Worm (Caenorhabditis elegans): ENCODE data around the gene ZC239.21.

The ZC239.21 gene

DNA sequence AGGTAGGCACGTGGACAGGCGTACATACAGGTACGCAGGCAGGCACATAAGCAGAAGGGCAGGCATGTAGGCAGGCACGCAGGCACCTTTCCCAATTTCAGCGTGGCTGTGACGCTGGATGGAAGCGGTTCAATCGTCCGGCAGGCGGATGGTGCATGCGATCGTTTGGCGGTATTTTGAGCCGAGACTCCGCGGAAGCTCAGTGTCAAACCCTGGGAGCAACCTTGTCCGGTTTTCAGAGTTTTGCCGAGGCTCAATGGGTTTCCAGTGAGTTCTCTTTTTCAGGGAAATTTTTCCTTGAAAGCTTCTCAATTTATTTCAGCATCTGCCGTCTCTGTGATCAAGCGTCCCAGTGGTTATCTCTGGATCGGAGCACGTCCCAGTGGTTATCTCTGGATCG, 43.5 kb downstream of the ZC239.21 start:
- no peak for TF ChIP-seq mdl-1 (tag; optimal IDR thresholded peaks at IDR 0.05)
- no peak for TF ChIP-seq ztf-4 (tag; optimal IDR thresholded peaks at IDR 0.05)
- TF ChIP-seq unc-55 (GFP tag; optimal IDR thresholded peaks at IDR 0.05) = no peak
- no peak for TF ChIP-seq crh-2 (tag; optimal IDR thresholded peaks at IDR 0.05)
- TF ChIP-seq mbf-1 (tag; optimal IDR thresholded peaks at IDR 0.05) = no peak
- TF ChIP-seq ZK546.5 (tag; optimal IDR thresholded peaks at IDR 0.05) = no peak
- TF ChIP-seq nhr-23 (tag; optimal IDR thresholded peaks at IDR 0.05) = no peak
- no peak for TF ChIP-seq sem-4 (tag; optimal IDR thresholded peaks at IDR 0.05)
- TF ChIP-seq unc-39 (tag; optimal IDR thresholded peaks at IDR 0.05) = no peak
- no peak for TF ChIP-seq lin-13 (GFP tag; optimal IDR thresholded peaks at IDR 0.05)
- TF ChIP-seq nhr-6 (tag; optimal IDR thresholded peaks at IDR 0.05) = no peak
- no peak for TF ChIP-seq gmeb-1 (tag; optimal IDR thresholded peaks at IDR 0.05)
- no peak for TF ChIP-seq R02D3.7 (tag; optimal IDR thresholded peaks at IDR 0.05)
- no peak for TF ChIP-seq nhr-129 (tag; optimal IDR thresholded peaks at IDR 0.05)
- no peak for TF ChIP-seq zag-1 (tag; optimal IDR thresholded peaks at IDR 0.05)
- TF ChIP-seq nhr-12 (tag; optimal IDR thresholded peaks at IDR 0.05) = no peak
- no peak for TF ChIP-seq unc-62 (GFP tag; optimal IDR thresholded peaks at IDR 0.05)
- TF ChIP-seq peb-1 (tag; optimal IDR thresholded peaks at IDR 0.05) = no peak
- no peak for TF ChIP-seq dmd-4 (tag; optimal IDR thresholded peaks at IDR 0.05)

DNA sequence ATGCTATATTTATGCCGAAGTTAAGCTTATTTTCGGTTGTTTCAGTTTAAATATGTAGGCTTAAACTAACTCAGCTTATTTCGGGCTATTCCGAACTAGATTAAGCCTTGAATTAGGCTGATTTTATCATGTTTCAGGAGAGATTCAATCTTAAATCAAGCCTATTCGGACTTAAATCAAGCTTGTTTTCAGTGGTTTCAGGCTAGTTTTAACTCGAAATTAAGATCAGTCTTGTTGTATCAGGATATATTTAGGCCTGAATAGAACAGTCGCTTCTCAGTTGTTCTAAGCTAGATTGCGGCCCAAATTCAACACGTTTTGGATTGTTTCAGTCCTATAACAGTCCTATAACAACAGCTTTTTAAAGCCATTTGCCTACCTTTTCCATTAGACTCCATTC, 45.0 kb downstream of the ZC239.21 start:
- no peak for TF ChIP-seq lsy-2 (tag; optimal IDR thresholded peaks at IDR 0.05)
- TF ChIP-seq nhr-12 (tag; optimal IDR thresholded peaks at IDR 0.05) = no peak
- no peak for TF ChIP-seq fos-1 (tag; optimal IDR thresholded peaks at IDR 0.05)
- no peak for TF ChIP-seq snpc-4 (tag; optimal IDR thresholded peaks at IDR 0.05)
- TF ChIP-seq C34F6.9 (tag; optimal IDR thresholded peaks at IDR 0.05) = no peak
- TF ChIP-seq elt-1 (tag; optimal IDR thresholded peaks at IDR 0.05) = no peak
